Worm (Caenorhabditis elegans) whole organism, L4 larva: Measurements from ENCODE around the gene mog-5.

Source experiments
- D1046.2 ChIP-seq: fragments of 200-800 bp; sonication (Bioruptor generic); IDR thresholded peaks from 2 replicates; pipeline ENCODE4 v1.3.6; 2022; ENCODE audit warnings: missing genetic modification characterization, missing compliant biosample characterization
- F10B5.3 ChIP-seq: sonication (generic microtip); optimal IDR thresholded peaks from 2 replicates; lab custom pipeline; 2016; ENCODE audit warnings: mild to moderate bottlenecking, missing genetic modification characterization, missing compliant biosample characterization
- F44E2.7 ChIP-seq: fragments of 200-800 bp; sonication (Bioruptor generic); IDR thresholded peaks from 2 replicates; pipeline ENCODE4 v2.1.2; 2022; ENCODE audit warnings: missing genetic modification characterization, missing compliant biosample characterization
- F49E8.2 ChIP-seq: sonication (generic microtip); optimal IDR thresholded peaks from 2 replicates; lab custom pipeline; 2016; ENCODE audit warnings: missing compliant biosample characterization, mild to moderate bottlenecking, missing genetic modification characterization, borderline replicate concordance
- R02D3.7 ChIP-seq: fragments of 150-350 bp; sonication (generic microtip); optimal IDR thresholded peaks from 3 replicates; lab custom pipeline; 2014; ENCODE audit warnings: missing biosample characterization, missing genetic modification characterization
- T26A8.4 ChIP-seq: fragments of 200-800 bp; sonication (Bioruptor generic); IDR thresholded peaks from 2 replicates; pipeline ENCODE4 v1.3.6; 2022; ENCODE audit warnings: missing genetic modification characterization, missing compliant biosample characterization
- Y5F2A.4 ChIP-seq: fragments of 200-800 bp; sonication (Bioruptor generic); optimal IDR thresholded peaks from 2 replicates; lab custom pipeline; 2018; ENCODE audit warnings: mild to moderate bottlenecking, missing genetic modification characterization, missing compliant biosample characterization
- aha-1 ChIP-seq: fragments of 150-350 bp; peaks from one replicate; lab custom pipeline; 2014; ENCODE audit warnings: missing biosample characterization, missing genetic modification characterization
- arid-1 ChIP-seq: fragments of 200-800 bp; sonication (Bioruptor generic); conservative IDR thresholded peaks from 2 replicates; pipeline ENCODE4 v1.3.6; 2022; ENCODE audit warnings: missing genetic modification reagents, missing genetic modification characterization, missing compliant biosample characterization
- ceh-20 ChIP-seq: fragments of 200-800 bp; sonication (Bioruptor generic); IDR thresholded peaks from 2 replicates; pipeline ENCODE4 v1.3.6; 2022; ENCODE audit warnings: missing genetic modification reagents, missing genetic modification characterization, missing compliant biosample characterization
- ceh-44 ChIP-seq: fragments of 200-800 bp; sonication (Bioruptor generic); IDR thresholded peaks from 2 replicates; pipeline ENCODE4 v1.3.6; 2022; ENCODE audit warnings: missing genetic modification reagents, missing genetic modification characterization, missing compliant biosample characterization
- ceh-62 ChIP-seq: sonication (generic microtip); optimal IDR thresholded peaks from 2 replicates; lab custom pipeline; 2017; ENCODE audit warnings: missing biosample characterization, missing genetic modification characterization
- ces-1 ChIP-seq: fragments of 150-350 bp; sonication (generic microtip); optimal IDR thresholded peaks from 4 replicates; lab custom pipeline; 2014; ENCODE audit warnings: missing biosample characterization, missing genetic modification reagents, missing genetic modification characterization
- daf-19 ChIP-seq: fragments of 200-800 bp; sonication (Bioruptor generic); conservative IDR thresholded peaks from 2 replicates; pipeline ENCODE4 v1.3.6; 2022; ENCODE audit warnings: missing genetic modification characterization, missing compliant biosample characterization
- dmd-6 ChIP-seq: fragments of 200-800 bp; sonication (Bioruptor generic); IDR thresholded peaks from 2 replicates; pipeline ENCODE4 v1.3.6; 2022; ENCODE audit warnings: missing genetic modification reagents, missing genetic modification characterization, missing compliant biosample characterization
- dmd-9 ChIP-seq: fragments of 200-800 bp; sonication (Bioruptor generic); IDR thresholded peaks from 2 replicates; pipeline ENCODE4 v1.3.6; 2022; ENCODE audit warnings: missing genetic modification reagents, missing genetic modification characterization, missing compliant biosample characterization
- dve-1 ChIP-seq: sonication (generic microtip); optimal IDR thresholded peaks from 2 replicates; lab custom pipeline; 2017; ENCODE audit warnings: antibody characterized with exemption, mild to moderate bottlenecking, missing genetic modification characterization, missing compliant biosample characterization; ENCODE audit not compliant: insufficient read depth
- fkh-10 ChIP-seq: fragments of 150-350 bp; optimal IDR thresholded peaks from 2 replicates; lab custom pipeline; 2014; ENCODE audit warnings: missing biosample characterization, missing genetic modification reagents, missing genetic modification characterization
- hlh-11 ChIP-seq: fragments of 200-800 bp; sonication (Bioruptor generic); optimal IDR thresholded peaks from 2 replicates; lab custom pipeline; 2018; ENCODE audit warnings: mild to moderate bottlenecking, missing genetic modification characterization, missing compliant biosample characterization
- jun-1 ChIP-seq: fragments of 150-350 bp; optimal IDR thresholded peaks from 2 replicates; lab custom pipeline; 2014; ENCODE audit warnings: missing biosample characterization, missing genetic modification reagents, missing genetic modification characterization
- lin-1 ChIP-seq: fragments of 200-800 bp; sonication (Bioruptor generic); IDR thresholded peaks from 2 replicates; pipeline ENCODE4 v1.3.6; 2022; ENCODE audit warnings: missing genetic modification reagents, missing genetic modification characterization, missing compliant biosample characterization
- lin-29 ChIP-seq: fragments of 200-800 bp; sonication (Bioruptor generic); IDR thresholded peaks from 2 replicates; pipeline ENCODE4 v1.3.6; 2022; ENCODE audit warnings: missing genetic modification reagents, missing genetic modification characterization, missing compliant biosample characterization
- lin-39 ChIP-seq: fragments of 150-350 bp; optimal IDR thresholded peaks from 2 replicates; lab custom pipeline; 2014; ENCODE audit warnings: missing biosample characterization, missing genetic modification reagents, missing genetic modification characterization
- madf-9 ChIP-seq: fragments of 200-800 bp; sonication (Bioruptor generic); conservative IDR thresholded peaks from 2 replicates; pipeline ENCODE4 v1.3.6; 2022; ENCODE audit warnings: missing genetic modification reagents, missing genetic modification characterization, missing compliant biosample characterization
- mdt-29 ChIP-seq: fragments of 200-800 bp; sonication (Bioruptor generic); IDR thresholded peaks from 2 replicates; pipeline ENCODE4 v1.3.6; 2022; ENCODE audit warnings: missing genetic modification reagents, missing genetic modification characterization, missing compliant biosample characterization
- nhr-10 ChIP-seq: fragments of 150-350 bp; optimal IDR thresholded peaks from 2 replicates; lab custom pipeline; 2014; ENCODE audit warnings: missing biosample characterization, missing genetic modification characterization
- nhr-48 ChIP-seq: sonication (generic microtip); optimal IDR thresholded peaks from 2 replicates; lab custom pipeline; 2016; ENCODE audit warnings: mild to moderate bottlenecking, missing genetic modification characterization, missing compliant biosample characterization
- rbr-2 ChIP-seq: sonication (generic microtip); optimal IDR thresholded peaks from 2 replicates; lab custom pipeline; 2016; ENCODE audit warnings: missing genotype, missing genetic modification characterization, missing compliant biosample characterization
- saeg-2 ChIP-seq: fragments of 200-800 bp; sonication (Bioruptor generic); IDR thresholded peaks from 2 replicates; pipeline ENCODE4 v1.3.6; 2022; ENCODE audit warnings: missing genetic modification reagents, missing genetic modification characterization, missing compliant biosample characterization
- sdz-12 ChIP-seq: fragments of 200-800 bp; sonication (Bioruptor generic); optimal IDR thresholded peaks from 2 replicates; lab custom pipeline; 2018; ENCODE audit warnings: mild to moderate bottlenecking, missing genetic modification characterization, missing compliant biosample characterization
- spr-3 ChIP-seq: fragments of 200-800 bp; sonication (Bioruptor generic); optimal IDR thresholded peaks from 2 replicates; lab custom pipeline; 2018; ENCODE audit warnings: mild to moderate bottlenecking, missing genetic modification characterization, missing compliant biosample characterization
- tag-97 ChIP-seq: fragments of 200-800 bp; sonication (Bioruptor generic); IDR thresholded peaks from 2 replicates; pipeline ENCODE4 v1.3.6; 2022; ENCODE audit warnings: missing genetic modification characterization, missing compliant biosample characterization
- tra-1 ChIP-seq: fragments of 200-800 bp; sonication (Bioruptor generic); IDR thresholded peaks from 2 replicates; pipeline ENCODE4 v1.3.6; 2022; ENCODE audit warnings: missing genetic modification reagents, missing genetic modification characterization, missing compliant biosample characterization
- unc-130 ChIP-seq: sonication (generic microtip); optimal IDR thresholded peaks from 2 replicates; lab custom pipeline; 2016; ENCODE audit warnings: missing genetic modification reagents, missing genetic modification characterization, missing compliant biosample characterization
- unc-62 ChIP-seq, 3 experiments: fragments of 150-350 bp in 1 of 3; sonication (generic microtip); optimal IDR thresholded peaks in 2 of 3; peaks in 1 of 3; 1 replicate in 1 of 3; 2 replicates in 2 of 3; lab custom pipeline; 2014 to 2017; ENCODE audit warnings: missing biosample characterization in 3 of 3, missing genetic modification characterization in 3 of 3, missing genetic modification reagents in 3 of 3, missing genotype in 1 of 3
- vab-7 ChIP-seq: fragments of 200-800 bp; sonication (Bioruptor generic); IDR thresholded peaks from 2 replicates; pipeline ENCODE4 v1.3.6; 2022; ENCODE audit warnings: missing genetic modification reagents, missing genetic modification characterization, missing compliant biosample characterization
- zfp-3 ChIP-seq: fragments of 200-800 bp; sonication (Bioruptor generic); conservative IDR thresholded peaks from 2 replicates; pipeline ENCODE4 v1.3.6; 2022; ENCODE audit warnings: missing genetic modification reagents, missing genetic modification characterization, missing compliant biosample characterization

mog-5 gene

ce11 chrII:5414040-5414439 lies 14.7 kb downstream of the mog-5 start, which contains the start of the genes EEED8.14 and EEED8.3:
Gene EEED8.14, minus strand, starts transcription at chrII:5414052.
Gene EEED8.3, plus strand, starts transcription at chrII:5414276.
- TF ChIP-seq spr-3 (GFP tag; lab: Kevin White, UChicago) (no peak), unc-130 (GFP tag; lab: Kevin White, UChicago) (no peak), D1046.2 (GFP tag; lab: Robert Waterston, UW) (no peak), madf-9 (GFP tag; lab: Robert Waterston, UW) (no peak), zfp-3 (no peak), ceh-20 (no peak), jun-1 (tag; lab: Kevin White, UChicago) (no peak), hlh-11 (tag; lab: Kevin White, UChicago) (no peak)

DNA sequence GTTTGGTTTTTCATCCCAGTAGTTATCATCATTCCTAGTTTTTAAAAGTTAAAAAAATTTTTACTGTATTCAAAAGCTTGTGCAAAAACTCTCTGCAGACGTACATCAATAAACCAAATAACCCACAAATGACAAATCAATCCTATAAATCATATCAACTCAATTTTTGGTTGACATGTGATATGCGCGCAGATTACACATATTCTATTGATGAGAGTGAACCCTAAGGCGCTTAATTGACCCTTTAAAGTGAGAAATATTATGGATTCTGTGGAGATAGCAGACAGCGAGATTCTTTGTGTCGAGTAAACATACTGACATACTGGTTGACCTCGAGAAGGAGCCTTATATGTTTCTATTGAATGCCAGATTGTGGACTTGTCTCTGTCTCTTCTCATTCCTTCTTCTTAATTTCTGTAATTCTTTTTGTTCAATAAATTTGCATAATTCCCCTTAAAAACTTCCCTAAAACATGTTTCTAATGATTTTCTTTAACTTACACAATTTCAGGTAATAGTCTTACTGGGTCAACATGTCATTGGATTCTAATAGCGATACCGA lies 16.9 kb downstream of the mog-5 start, which contains the start of gene EEED8.2:
EEED8.2 (plus strand) TSS at position 511 of the 561 bp plus-strand sequence.
- TF ChIP-seq daf-19 (no peak), dmd-6 (GFP tag; lab: Robert Waterston, UW) (no peak), aha-1 (tag; lab: Kevin White, UChicago) (no peak), unc-62 (GFP tag; optimal IDR thresholded peaks at IDR 0.05 in 1 of 2; lab: Kevin White, UChicago) (peak in 1 of 2 experiments; percentile 90), unc-62 (tag; optimal IDR thresholded peaks at IDR 0.05; lab: Kevin White, UChicago) (no peak), R02D3.7 (tag; lab: Kevin White, UChicago) (no peak)

- TF ChIP-seq rbr-2 (tag; lab: Kevin White, UChicago) = no peak
- TF ChIP-seq ces-1 (GFP tag; lab: Kevin White, UChicago) = no peak
- TF ChIP-seq dmd-9 = no peak
- no peak for TF ChIP-seq hlh-11 (tag; lab: Kevin White, UChicago)
- TF ChIP-seq tra-1 (GFP tag; lab: Robert Waterston, UW) = no peak
- no peak for TF ChIP-seq F44E2.7 (GFP tag; lab: Robert Waterston, UW)
- no peak for TF ChIP-seq zfp-3
- TF ChIP-seq ceh-62 (tag; lab: Kevin White, UChicago) = no peak
- TF ChIP-seq nhr-48 (tag; lab: Kevin White, UChicago) = no peak
- no peak for TF ChIP-seq tag-97 (GFP tag; lab: Robert Waterston, UW)
- TF ChIP-seq F49E8.2 (tag; lab: Kevin White, UChicago) = no peak
- TF ChIP-seq vab-7 = no peak
- TF ChIP-seq mdt-29 (GFP tag; lab: Robert Waterston, UW) = no peak
- no peak for TF ChIP-seq saeg-2 (GFP tag; lab: Robert Waterston, UW)
- TF ChIP-seq sdz-12 (GFP tag; lab: Kevin White, UChicago) = no peak
- no peak for TF ChIP-seq nhr-10 (tag; lab: Kevin White, UChicago)
- no peak for TF ChIP-seq Y5F2A.4 (GFP tag; lab: Kevin White, UChicago)
- no peak for TF ChIP-seq dmd-6 (GFP tag; lab: Robert Waterston, UW)
- no peak for TF ChIP-seq lin-39 (tag; lab: Kevin White, UChicago)
- TF ChIP-seq arid-1 (GFP tag; lab: Robert Waterston, UW) = no peak
These were observed 18.6 kb downstream of the mog-5 start for ce11 chrII:5417905-5418304.

ce11 chrII:5418317-5418716 lies 19.0 kb downstream of the mog-5 start:
- TF ChIP-seq lin-29 (GFP tag; lab: Robert Waterston, UW) (no peak), lin-1 (no peak), F10B5.3 (tag; lab: Kevin White, UChicago) (no peak), fkh-10 (GFP tag; lab: Kevin White, UChicago) (no peak), lin-39 (tag; lab: Kevin White, UChicago) (no peak), T26A8.4 (no peak), arid-1 (GFP tag; lab: Robert Waterston, UW) (no peak), dve-1 (tag; lab: Kevin White, UChicago) (no peak), ceh-44 (GFP tag; lab: Robert Waterston, UW) (no peak)
